Fruit fly (Drosophila melanogaster): ENCODE measurements around the gene Cog3.

Cog3 gene

dm6 chr2L:3476399-3477056 is 19.7 kb upstream of the Cog3 start:
- TF ChIP-seq CTCF (optimal IDR thresholded peaks at IDR 0.05) (no peak), CG8478 (optimal IDR thresholded peaks at IDR 0.05) (no peak)

dm6 chr2L:3475948-3476347 is 19.1 kb upstream of the Cog3 start:
- no peak for TF ChIP-seq CG8478 (optimal IDR thresholded peaks at IDR 0.05)
- TF ChIP-seq CTCF (optimal IDR thresholded peaks at IDR 0.05), result no peak

- no peak for TF ChIP-seq CTCF (optimal IDR thresholded peaks at IDR 0.05)
- TF ChIP-seq CG8478 (optimal IDR thresholded peaks at IDR 0.05), result no peak
Observed at dm6 chr2L:3475168-3475567, 18.3 kb upstream of the Cog3 start.

- TF ChIP-seq CG8478 (optimal IDR thresholded peaks at IDR 0.05) (no peak), CTCF (optimal IDR thresholded peaks at IDR 0.05) (peak; percentile 89 to 95)
Observed at dm6 chr2L:3472242-3472641, 15.4 kb upstream of the Cog3 start, which contains the start of gene Pgant4. Gene Pgant4, plus strand, starts transcription at chr2L:3472603.

dm6 chr2L:3469869-3470268 is 13.0 kb upstream of the Cog3 start, which contains the start of the genes Pif1 and CG31776:
Gene Pif1, minus strand, starts transcription at chr2L:3470004.
Gene CG31776, plus strand, starts transcription at chr2L:3470182.
- peak; percentile 60 to 66 for TF ChIP-seq CTCF (optimal IDR thresholded peaks at IDR 0.05)
- no peak for TF ChIP-seq CG8478 (optimal IDR thresholded peaks at IDR 0.05)

- TF ChIP-seq CG8478 (optimal IDR thresholded peaks at IDR 0.05) (no peak), CTCF (optimal IDR thresholded peaks at IDR 0.05) (no peak)
Observed at dm6 chr2L:3466846-3467245, 10.0 kb upstream of the Cog3 start.

- TF ChIP-seq CG8478 (optimal IDR thresholded peaks at IDR 0.05), result no peak
- peak in 1 of 2 experiments; percentile 27 for TF ChIP-seq CTCF (optimal IDR thresholded peaks at IDR 0.05)
Observed at dm6 chr2L:3465918-3466727, 9.3 kb upstream of the Cog3 start, which contains the start of the genes msl-2 and ND-PDSW. Gene msl-2, minus strand, starts transcription at chr2L:3466112. Gene ND-PDSW, plus strand, starts transcription at chr2L:3466157.

- TF ChIP-seq CG8478 (optimal IDR thresholded peaks at IDR 0.05), result no peak
- no peak for TF ChIP-seq CTCF (optimal IDR thresholded peaks at IDR 0.05)
Observed at dm6 chr2L:3465426-3465825, 8.6 kb upstream of the Cog3 start.

- no peak for TF ChIP-seq CG8478 (optimal IDR thresholded peaks at IDR 0.05)
- TF ChIP-seq CTCF (optimal IDR thresholded peaks at IDR 0.05), result no peak
Observed at dm6 chr2L:3461760-3462159, 4.9 kb upstream of the Cog3 start, which contains the start of gene CG3246. Gene CG3246, minus strand, starts transcription at chr2L:3461952.

dm6 chr2L:3452286-3452685 is 4.6 kb downstream of the Cog3 start, which contains the start of gene CG12795:
Gene CG12795, plus strand, starts transcription at chr2L:3452466.
- TF ChIP-seq CTCF (optimal IDR thresholded peaks at IDR 0.05), result no peak
- no peak for TF ChIP-seq CG8478 (optimal IDR thresholded peaks at IDR 0.05)

dm6 chr2L:3449555-3450320 is 7.1 kb downstream of the Cog3 start, which contains the start of gene Snx1:
Gene Snx1, plus strand, starts transcription at chr2L:3449683.
- TF ChIP-seq CG8478 (optimal IDR thresholded peaks at IDR 0.05) (no peak), CTCF (optimal IDR thresholded peaks at IDR 0.05) (no peak)

- TF ChIP-seq CG8478 (optimal IDR thresholded peaks at IDR 0.05), result no peak
- no peak for TF ChIP-seq CTCF (optimal IDR thresholded peaks at IDR 0.05)
Observed at dm6 chr2L:3445655-3446054, 11.2 kb downstream of the Cog3 start, which contains the start of gene CG2772. Gene CG2772, plus strand, starts transcription at chr2L:3445992.

- TF ChIP-seq CTCF (optimal IDR thresholded peaks at IDR 0.05) (no peak), CG8478 (optimal IDR thresholded peaks at IDR 0.05) (no peak)
Observed at dm6 chr2L:3444789-3445188, 12.1 kb downstream of the Cog3 start.

dm6 chr2L:3441673-3442072 is 15.2 kb downstream of the Cog3 start:
- TF ChIP-seq CG8478 (optimal IDR thresholded peaks at IDR 0.05), result no peak
- TF ChIP-seq CTCF (optimal IDR thresholded peaks at IDR 0.05), result no peak

- TF ChIP-seq CTCF (optimal IDR thresholded peaks at IDR 0.05) (no peak), CG8478 (optimal IDR thresholded peaks at IDR 0.05) (no peak)
Observed at dm6 chr2L:3441158-3441557, 15.7 kb downstream of the Cog3 start.
